Fruit fly (Drosophila melanogaster): Measurements from ENCODE around the gene CG4116.

Gene CG4116

dm6 chrX:3019334-3019978 is 47.9 kb downstream of the CG4116 start (continued):
- TF ChIP-seq HLH54F (GFP tag; optimal IDR thresholded peaks at IDR 0.05): no peak
- no peak for TF ChIP-seq CG6765 (GFP tag; optimal IDR thresholded peaks at IDR 0.05)
- TF ChIP-seq Sox102F (GFP tag; optimal IDR thresholded peaks at IDR 0.05): peak; percentile 81
- TF ChIP-seq CG5953 (GFP tag; IDR thresholded peaks at IDR 0.05): peak; percentile 40; the same call in 1 of the 2 replicates
- TF ChIP-seq mirr (GFP tag; optimal IDR thresholded peaks at IDR 0.05): no peak
- no peak for TF ChIP-seq twi (tag; optimal IDR thresholded peaks at IDR 0.05)
- no peak for TF ChIP-seq lov (optimal IDR thresholded peaks at IDR 0.05)
- TF ChIP-seq lov (GFP tag; IDR thresholded peaks at IDR 0.05): no peak
- TF ChIP-seq gsb (GFP tag; IDR thresholded peaks at IDR 0.05): peak; percentile 46; the same call in 1 of the 2 replicates
- no peak for TF ChIP-seq CG2202 (tag; optimal IDR thresholded peaks at IDR 0.05)
- peak; percentile 47 for TF ChIP-seq ATbp (GFP tag; optimal IDR thresholded peaks at IDR 0.05)
- TF ChIP-seq B-H2 (GFP tag; optimal IDR thresholded peaks at IDR 0.05): no peak
- no peak for TF ChIP-seq btn (GFP tag; optimal IDR thresholded peaks at IDR 0.05)
- peak; percentile 48 for TF ChIP-seq CG32767 (GFP tag; IDR thresholded peaks at IDR 0.05)
- TF ChIP-seq crp (GFP tag; optimal IDR thresholded peaks at IDR 0.05): no peak
- 0 out of 3 replicates have a peak, but pooled peaks have one; percentile 26 for TF ChIP-seq CG2889 (GFP tag; IDR thresholded peaks at IDR 0.05)
- TF ChIP-seq CG8089 (GFP tag; optimal IDR thresholded peaks at IDR 0.05): no peak
- no peak for TF ChIP-seq CG31365 (tag; optimal IDR thresholded peaks at IDR 0.05)
- no peak for TF ChIP-seq yki (optimal IDR thresholded peaks at IDR 0.05)
- no peak for TF ChIP-seq CG12299 (tag; optimal IDR thresholded peaks at IDR 0.05)
- TF ChIP-seq CG7928 (GFP tag; optimal IDR thresholded peaks at IDR 0.05): no peak
- TF ChIP-seq CG2129 (GFP tag; IDR thresholded peaks at IDR 0.05; ENCODE audit: partially characterized antibody): no peak
- TF ChIP-seq Ets65A (GFP tag): peak; percentile 28
- TF ChIP-seq br (optimal IDR thresholded peaks at IDR 0.05): no peak
- TF ChIP-seq CG13624 (GFP tag; optimal IDR thresholded peaks at IDR 0.05): no peak
- TF ChIP-seq gro (GFP tag; optimal IDR thresholded peaks at IDR 0.05): no peak
- 0 out of 3 replicates have a peak, but pooled peaks have one; percentile 37 for TF ChIP-seq CG3726 (GFP tag; IDR thresholded peaks at IDR 0.05)
- peak in 1 of 2 experiments; percentile 10 for TF ChIP-seq Pdp1 (GFP tag; optimal IDR thresholded peaks at IDR 0.05)
- TF ChIP-seq fd3F (GFP tag; optimal IDR thresholded peaks at IDR 0.05): peak; percentile 56
- no peak for TF ChIP-seq ac (GFP tag; optimal IDR thresholded peaks at IDR 0.05)
- peak; percentile 59 for TF ChIP-seq E2f1 (GFP tag; IDR thresholded peaks at IDR 0.05)
- TF ChIP-seq hb (GFP tag; IDR thresholded peaks at IDR 0.05; ENCODE audit: partially characterized antibody): no peak
- TF ChIP-seq CG10543 (GFP tag; optimal IDR thresholded peaks at IDR 0.05): peak; percentile 37
- TF ChIP-seq sisA (GFP tag; IDR thresholded peaks at IDR 0.05): peak; percentile 65
- TF ChIP-seq CG6683 (GFP tag; optimal IDR thresholded peaks at IDR 0.05): no peak
- no peak for TF ChIP-seq stwl (tag; optimal IDR thresholded peaks at IDR 0.05)
- no peak for TF ChIP-seq Hr39 (optimal IDR thresholded peaks at IDR 0.05)
- peak; percentile 32 for TF ChIP-seq cwo (GFP tag; optimal IDR thresholded peaks at IDR 0.05)
- no peak for TF ChIP-seq Awh (GFP tag; IDR thresholded peaks at IDR 0.05)
- TF ChIP-seq sens (GFP tag): peak; percentile 53
- peak; percentile 38 for TF ChIP-seq CG3281 (GFP tag; optimal IDR thresholded peaks at IDR 0.05)
- TF ChIP-seq CG18262 (tag; optimal IDR thresholded peaks at IDR 0.05): peak; percentile 57
- TF ChIP-seq pum (GFP tag; optimal IDR thresholded peaks at IDR 0.05): no peak
- peak; percentile 30 for TF ChIP-seq odd (GFP tag; optimal IDR thresholded peaks at IDR 0.05)
- TF ChIP-seq Usf (GFP tag; optimal IDR thresholded peaks at IDR 0.05): no peak
- peak; percentile 80 for TF ChIP-seq abd-A (tag; optimal IDR thresholded peaks at IDR 0.05)
- no peak for TF ChIP-seq rib (GFP tag; IDR thresholded peaks at IDR 0.05)
- peak; percentile 47 for TF ChIP-seq Nf-YC (tag; optimal IDR thresholded peaks at IDR 0.05)
- TF ChIP-seq CG14441 (GFP tag; IDR thresholded peaks at IDR 0.05): peak; percentile 76
- peak; percentile 50 for TF ChIP-seq fd96Cb (tag; optimal IDR thresholded peaks at IDR 0.05)
- TF ChIP-seq ro (GFP tag; IDR thresholded peaks at IDR 0.05): no peak
